Fruit fly (Drosophila melanogaster): Measurements from ENCODE around the gene CG18558.

CG18558 gene

DNA sequence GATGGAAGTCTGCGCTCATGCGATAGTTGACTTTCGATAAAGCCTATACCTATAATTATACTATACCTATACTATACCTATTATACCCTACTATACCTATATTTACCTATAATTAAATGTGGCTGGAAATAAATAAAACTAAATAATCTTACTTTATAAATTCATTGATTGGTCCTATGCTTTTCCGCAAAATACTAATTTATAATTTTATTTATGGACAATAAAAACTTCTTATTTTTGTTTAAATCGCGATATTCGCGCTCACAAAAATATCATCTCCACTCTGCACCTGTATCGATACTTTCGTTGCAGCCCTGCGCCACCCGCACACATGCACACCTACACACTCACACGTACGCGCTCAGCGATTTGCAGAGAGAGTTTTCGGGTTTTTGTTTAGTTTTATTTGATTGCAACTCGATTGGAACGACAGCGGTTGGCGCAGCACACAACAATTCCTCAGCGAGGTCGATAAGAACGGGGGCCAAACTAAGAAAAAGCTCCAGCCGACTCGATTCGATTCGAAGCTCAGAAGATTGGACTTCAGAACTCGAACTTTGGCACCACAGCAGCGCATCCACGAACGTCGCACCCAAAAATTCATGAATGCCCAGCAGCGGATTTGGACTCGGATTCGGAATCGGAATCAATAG is 30.4 kb upstream of the CG18558 start, which contains the start of gene CG8814:
Gene CG8814 (plus strand): TSS at position 349 of the 653 bp plus-strand sequence.
- peak; percentile 78 for TF ChIP-seq CG17801 (GFP tag; optimal IDR thresholded peaks at IDR 0.05; ENCODE audit: partially characterized antibody)

DNA sequence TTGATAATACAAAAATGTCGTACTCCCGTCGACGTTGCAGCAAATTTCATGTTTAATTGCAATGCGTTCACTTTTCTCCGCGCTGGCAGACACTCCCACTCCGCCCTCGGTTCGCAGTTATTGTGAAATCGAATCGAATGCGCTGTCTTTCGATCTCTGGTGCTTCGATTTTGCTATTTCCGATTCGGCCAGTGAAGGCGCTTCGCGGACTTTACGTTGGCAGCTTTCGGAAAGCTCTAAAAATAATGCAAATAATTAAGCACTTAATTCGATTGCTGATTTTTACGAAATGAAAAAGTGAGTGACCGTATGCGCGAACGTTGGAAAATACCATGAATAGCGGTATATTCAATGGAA is 29.9 kb upstream of the CG18558 start, which contains the start of gene Ifrd1:
Gene Ifrd1 (minus strand): TSS at position 305 of the 357 bp plus-strand sequence.
- peak; percentile 12 for TF ChIP-seq CG17801 (GFP tag; optimal IDR thresholded peaks at IDR 0.05; ENCODE audit: partially characterized antibody)

DNA sequence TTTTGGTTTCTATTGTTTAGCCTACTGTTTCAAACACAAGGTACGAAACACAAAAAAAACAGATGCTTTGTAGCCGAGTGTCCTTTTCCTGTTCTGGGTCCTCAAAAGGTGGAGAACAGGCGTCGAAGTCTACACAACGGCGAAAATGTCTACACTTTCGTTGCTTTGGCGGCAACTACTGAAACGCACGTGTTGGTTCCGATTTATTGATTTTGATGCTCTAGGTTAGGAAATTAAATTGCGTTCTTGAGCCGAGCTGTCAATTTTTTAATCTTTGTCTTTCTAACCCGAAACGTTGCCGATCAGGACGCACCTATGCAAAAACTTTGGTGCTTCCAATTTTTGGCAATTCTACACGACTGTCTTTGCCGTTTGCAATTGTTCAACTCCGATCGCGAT is 29.4 kb upstream of the CG18558 start:
- TF ChIP-seq CG17801 (GFP tag; optimal IDR thresholded peaks at IDR 0.05; ENCODE audit: partially characterized antibody): no peak

DNA sequence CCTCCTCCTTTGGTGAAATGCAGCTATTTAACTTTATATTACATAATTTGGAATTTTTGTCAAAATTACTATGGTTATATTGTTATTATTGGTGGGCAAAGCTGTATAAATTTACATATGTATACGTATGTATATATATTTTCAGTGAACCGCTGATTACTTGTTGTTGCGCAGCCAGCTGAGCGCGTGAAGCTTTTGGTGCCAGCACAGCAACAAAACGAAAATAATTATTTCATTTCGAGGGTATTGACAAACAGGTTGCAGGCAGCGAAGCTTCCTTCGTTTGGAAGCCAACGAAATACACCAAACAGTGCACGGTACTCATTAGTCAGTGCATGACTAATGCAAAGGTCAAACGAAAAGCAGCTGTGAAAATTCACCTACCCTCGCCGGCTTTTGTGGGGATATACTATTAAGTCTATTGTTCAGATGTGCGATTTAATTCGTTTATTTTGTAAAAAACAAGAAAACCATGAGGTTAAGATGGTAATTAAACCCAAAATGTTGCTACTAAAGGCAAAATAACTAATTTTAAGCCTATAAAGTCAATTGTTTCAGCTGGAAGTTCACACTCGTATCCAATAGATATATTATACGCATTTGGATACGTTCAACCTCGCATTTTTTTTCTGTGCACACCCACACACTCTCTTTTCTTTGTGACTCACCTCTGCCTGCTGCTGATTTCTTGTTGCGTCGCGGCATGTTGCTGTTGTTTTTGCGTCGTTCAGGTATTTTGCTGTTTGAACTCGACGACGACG is 28.8 kb upstream of the CG18558 start:
- TF ChIP-seq CG17801 (GFP tag; optimal IDR thresholded peaks at IDR 0.05; ENCODE audit: partially characterized antibody): no peak

DNA sequence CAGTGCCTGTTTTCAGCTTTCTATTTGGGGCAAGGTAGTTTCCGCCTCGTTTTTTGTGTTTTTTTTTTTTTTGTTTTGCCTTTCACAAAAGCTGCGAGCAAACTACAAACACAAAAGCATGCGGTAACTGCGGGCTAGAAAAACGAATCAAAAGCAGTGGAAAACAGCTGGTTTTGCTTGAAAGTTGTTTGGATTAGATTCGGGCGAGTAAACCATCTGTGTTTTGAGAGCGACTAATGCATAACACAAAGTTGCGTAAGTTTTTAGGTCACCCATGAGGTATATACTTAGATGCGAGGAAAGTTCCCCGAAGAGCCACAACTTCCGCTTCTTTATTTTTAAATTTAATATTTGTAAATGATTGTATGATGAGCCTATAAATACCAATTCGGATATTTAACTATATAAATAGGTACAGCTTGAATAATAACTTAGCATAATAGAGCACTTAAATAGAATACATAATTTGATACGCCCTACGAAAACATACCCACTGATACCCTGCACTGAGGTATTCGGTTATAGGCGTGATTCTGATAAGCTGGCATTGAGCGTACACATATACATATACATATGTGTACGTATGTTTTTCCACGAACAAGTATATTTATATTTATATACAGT is 28.1 kb upstream of the CG18558 start:
- TF ChIP-seq CG17801 (GFP tag; optimal IDR thresholded peaks at IDR 0.05; ENCODE audit: partially characterized antibody): no peak

DNA sequence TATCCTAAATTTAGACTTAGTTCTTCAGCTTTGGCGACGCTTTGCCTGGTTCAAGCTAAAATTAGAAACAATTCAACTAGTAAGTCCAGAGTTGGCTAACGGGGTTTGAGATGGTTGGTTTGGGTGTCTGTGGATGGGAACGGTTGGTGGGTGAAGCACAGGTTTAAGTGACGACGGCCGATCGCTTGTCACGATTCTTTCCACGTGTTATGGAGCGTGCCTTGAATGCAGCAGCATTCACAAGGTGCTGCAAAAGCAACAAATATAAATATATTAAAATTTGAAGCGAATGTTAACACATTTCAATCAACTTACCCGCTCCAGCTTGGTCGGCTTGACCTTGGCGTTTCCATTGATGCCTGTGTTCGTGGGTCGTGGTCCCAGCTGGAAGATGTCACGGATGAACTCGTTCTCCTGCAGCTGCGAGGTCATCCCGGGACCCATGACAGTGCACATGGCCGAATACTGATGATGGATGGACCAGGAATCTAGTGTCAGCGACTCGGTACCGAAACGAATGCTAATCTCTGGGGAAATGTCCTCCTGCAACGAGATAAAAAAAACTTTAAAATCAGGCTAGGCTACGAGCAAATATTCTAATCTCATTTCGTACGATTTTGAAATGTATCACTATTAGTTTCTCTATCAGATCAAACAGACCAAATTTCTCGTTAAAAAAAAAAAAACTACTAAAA is 24.8 kb upstream of the CG18558 start, which contains the start of gene CG8813:
Gene CG8813 (plus strand): TSS at position 645 of the 695 bp plus-strand sequence.
- TF ChIP-seq CG17801 (GFP tag; optimal IDR thresholded peaks at IDR 0.05; ENCODE audit: partially characterized antibody): no peak

DNA sequence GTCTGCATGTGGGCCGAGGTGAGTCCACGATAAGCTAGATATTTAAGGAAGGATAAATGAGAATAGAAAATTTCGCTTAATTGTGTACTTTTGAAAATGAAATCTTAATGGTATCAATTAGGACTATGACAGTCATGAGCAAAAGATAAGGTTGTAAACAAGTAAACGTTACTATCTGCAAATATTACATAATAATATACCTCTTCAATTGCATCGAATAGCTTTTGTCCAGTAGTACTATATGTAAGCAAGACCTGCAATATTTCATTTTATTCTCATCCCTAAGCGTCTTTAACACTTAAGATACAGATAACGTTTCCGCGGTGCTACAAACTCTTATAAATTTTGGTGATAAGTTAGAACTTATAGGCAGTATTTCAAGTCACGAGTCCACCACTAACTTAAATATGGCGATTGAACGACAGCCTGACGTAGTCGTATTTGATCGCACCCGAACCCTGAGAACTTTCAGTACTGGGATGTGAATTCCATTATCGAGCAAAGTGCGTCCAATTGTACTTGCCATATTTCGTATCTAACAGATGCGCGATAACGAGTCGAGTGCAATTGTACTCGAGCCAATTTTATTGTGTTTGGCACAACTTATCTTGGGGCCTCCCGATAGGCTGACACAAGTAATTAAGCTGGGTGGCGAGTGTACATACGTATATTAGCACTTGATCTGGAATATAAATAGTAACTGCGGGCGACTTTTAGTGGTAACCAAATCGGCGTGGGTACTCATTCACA is 21.4 kb upstream of the CG18558 start:
- no peak for TF ChIP-seq CG17801 (GFP tag; optimal IDR thresholded peaks at IDR 0.05; ENCODE audit: partially characterized antibody)

DNA sequence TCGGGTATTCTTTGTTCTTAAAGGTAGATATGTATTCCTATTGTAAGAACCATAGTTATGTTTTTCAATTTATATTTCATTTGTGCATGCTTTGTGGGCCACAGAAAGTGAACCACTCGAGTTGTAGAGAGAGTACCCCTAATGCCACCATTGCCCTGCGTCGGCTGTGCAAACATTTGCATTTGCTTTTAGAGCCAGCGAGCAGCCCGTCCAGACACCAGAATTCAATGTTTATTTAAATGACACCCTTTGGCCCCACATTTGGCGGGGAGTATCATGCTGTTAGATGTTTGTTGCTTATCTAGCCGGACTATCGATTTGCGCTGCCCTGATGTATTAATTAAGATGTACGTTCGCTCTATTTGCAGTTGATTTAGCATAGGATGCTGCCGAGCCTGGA is 20.3 kb upstream of the CG18558 start:
- no peak for TF ChIP-seq CG17801 (GFP tag; optimal IDR thresholded peaks at IDR 0.05; ENCODE audit: partially characterized antibody)

DNA sequence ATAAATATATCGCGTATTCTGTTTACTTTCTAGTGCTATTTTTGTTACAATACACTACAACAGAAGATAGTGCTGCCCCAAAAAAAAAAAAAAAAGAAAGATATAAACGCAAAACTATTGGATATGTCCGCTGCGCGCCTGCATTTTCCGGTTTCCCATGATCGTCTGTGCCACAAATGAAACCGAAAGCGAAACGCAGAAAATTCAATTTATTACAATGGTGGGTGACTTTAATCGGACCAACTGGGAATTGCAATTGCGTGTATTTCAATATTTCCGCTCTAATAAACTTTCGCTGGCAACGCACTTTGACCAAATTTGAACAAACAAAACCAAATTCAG is 18.3 kb upstream of the CG18558 start:
- TF ChIP-seq CG17801 (GFP tag; optimal IDR thresholded peaks at IDR 0.05; ENCODE audit: partially characterized antibody): no peak

DNA sequence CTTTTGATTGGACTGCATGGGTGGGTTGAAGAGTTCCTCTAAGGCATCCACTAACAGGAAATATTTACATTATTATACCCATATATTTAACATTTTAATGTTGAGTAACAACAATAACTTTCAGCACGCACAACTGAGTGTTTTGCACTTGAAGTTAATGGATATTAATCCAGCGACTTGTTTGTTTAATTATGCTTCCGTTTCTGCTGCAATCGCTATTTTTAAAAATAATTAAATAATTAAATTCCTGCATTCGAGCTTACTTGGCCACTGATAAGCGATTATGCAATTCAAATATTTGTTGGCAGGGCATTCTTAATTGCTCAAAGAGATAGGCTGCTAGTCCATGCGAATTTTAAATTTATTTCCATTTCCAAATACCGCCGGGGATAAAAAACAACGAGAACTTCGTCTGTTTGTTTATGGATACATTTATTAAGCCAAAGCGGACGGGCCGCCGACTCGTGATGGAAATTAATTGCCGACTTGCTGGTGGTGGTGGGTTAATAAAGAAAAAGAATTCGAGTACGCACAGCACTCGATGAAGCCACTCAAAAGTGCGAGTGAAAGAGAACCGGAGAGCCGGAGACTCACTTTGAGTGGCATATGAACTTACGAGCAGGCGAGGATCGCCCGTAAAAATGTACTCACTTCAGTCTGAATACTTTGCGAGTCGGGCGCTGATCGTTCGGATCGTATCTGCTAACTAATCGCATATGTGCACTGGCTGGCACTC is 17.7 kb upstream of the CG18558 start:
- peak; percentile 29 for TF ChIP-seq CG17801 (GFP tag; optimal IDR thresholded peaks at IDR 0.05; ENCODE audit: partially characterized antibody)

DNA sequence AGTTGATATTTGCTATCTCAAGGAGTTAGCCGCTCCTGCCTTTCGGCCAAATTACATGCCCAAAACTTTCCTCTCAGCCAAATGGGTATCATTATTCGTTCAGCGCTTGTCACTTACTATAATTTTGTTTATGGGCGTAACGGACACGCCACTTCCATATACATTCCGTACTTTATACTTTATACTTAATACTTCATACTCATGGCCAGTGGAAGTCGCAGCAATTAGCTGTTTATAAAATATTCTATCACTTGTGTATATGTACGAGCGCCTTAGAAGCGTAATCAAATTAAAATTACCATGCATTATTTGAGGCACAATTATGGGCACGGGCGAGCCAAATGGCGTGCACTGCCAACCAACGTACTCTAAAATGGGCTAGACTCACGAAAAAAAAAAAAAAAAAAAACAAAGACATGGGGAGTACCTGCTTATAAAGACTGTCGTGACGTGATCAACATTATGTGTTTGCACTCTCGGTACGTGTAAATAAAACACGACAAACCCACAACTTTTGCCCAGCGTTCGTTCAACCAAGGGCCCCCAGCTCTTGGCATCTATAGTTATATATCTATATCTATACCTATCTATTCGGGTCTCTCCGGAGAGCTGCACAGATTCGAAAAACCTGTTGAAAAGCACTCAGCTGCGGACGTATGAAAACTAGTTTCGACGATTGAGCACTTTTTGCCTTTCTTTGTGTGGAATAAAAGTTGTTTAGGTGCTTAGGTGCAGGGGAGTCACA is 17.0 kb upstream of the CG18558 start:
- no peak for TF ChIP-seq CG17801 (GFP tag; optimal IDR thresholded peaks at IDR 0.05; ENCODE audit: partially characterized antibody)

DNA sequence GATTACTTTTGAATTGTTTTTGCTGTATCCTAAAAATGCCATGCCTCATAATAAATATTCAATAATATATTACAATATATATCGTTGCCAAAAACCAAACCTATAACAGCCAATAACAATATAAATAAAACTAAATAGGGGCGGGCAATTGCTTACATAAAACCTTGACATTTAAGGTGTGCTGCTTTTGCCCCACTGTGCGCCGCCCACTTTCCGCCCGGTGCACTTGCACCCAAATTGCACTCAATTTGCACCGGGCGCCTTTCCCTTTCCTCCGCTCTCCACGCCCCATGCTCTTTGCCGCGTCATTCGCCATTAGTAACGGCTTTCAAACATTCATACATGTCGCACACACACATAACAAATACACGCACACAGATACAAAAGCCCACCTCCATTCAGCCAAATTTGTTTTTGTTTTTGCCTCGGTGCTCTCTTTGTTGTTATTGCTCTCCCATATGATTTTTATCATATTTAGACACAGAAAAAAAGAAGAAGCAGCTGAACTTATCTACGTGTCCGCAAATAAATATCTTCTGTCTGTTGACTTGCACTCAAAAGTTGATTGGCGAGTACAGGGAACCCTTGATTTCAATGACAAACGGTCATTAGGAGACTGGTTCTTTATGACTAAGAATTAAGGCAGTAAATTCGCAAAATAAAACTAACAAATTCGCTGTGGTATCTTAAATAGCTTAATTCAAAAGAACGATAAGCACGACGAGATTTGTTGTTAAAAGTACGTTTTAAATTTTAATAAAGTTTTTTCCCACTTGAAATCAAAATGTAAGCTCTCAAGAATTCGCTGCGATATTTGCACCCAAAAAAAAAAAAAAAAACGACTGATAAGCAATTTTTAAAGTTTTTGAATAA is 13.8 kb upstream of the CG18558 start:
- peak; percentile 67 for TF ChIP-seq CG17801 (GFP tag; optimal IDR thresholded peaks at IDR 0.05; ENCODE audit: partially characterized antibody)
